Worm (Caenorhabditis elegans): Measurements from ENCODE around the gene F47E1.20.

F47E1.20 gene

ce11 chrX:9091380-9091779 is 42.6 kb downstream of the F47E1.20 start (continued):
- TF ChIP-seq ztf-7 (tag; optimal IDR thresholded peaks at IDR 0.05): peak; percentile 60
- TF ChIP-seq daf-16 (GFP tag; optimal IDR thresholded peaks at IDR 0.05): peak; percentile 20 to 79
- peak; percentile 70 for TF ChIP-seq daf-16 (tag; optimal IDR thresholded peaks at IDR 0.05)
- peak; percentile 53 for TF ChIP-seq spr-1 (tag; optimal IDR thresholded peaks at IDR 0.05)
- TF ChIP-seq mdt-29 (GFP tag; IDR thresholded peaks at IDR 0.05): 0 out of 2 replicates have a peak, but pooled peaks have one; percentile 55
- no peak for TF ChIP-seq tag-97 (GFP tag; IDR thresholded peaks at IDR 0.05)
- TF ChIP-seq nhr-48 (tag; optimal IDR thresholded peaks at IDR 0.05): peak; percentile 66
- TF ChIP-seq Y75B8A.6 (GFP tag; IDR thresholded peaks at IDR 0.05): 0 out of 2 replicates have a peak, but pooled peaks have one; percentile 39
- TF ChIP-seq cey-2 (tag; optimal IDR thresholded peaks at IDR 0.05; ENCODE audit: borderline replicate concordance, insufficient read depth): no peak
- TF ChIP-seq dmd-6 (GFP tag; IDR thresholded peaks at IDR 0.05): peak; percentile 35
- TF ChIP-seq egl-43 (GFP tag; IDR thresholded peaks at IDR 0.05): peak; percentile 97
- TF ChIP-seq zfp-3 (GFP tag; conservative IDR thresholded peaks at IDR 0.05): peak; percentile 79
- TF ChIP-seq hmg-1.1 (GFP tag; IDR thresholded peaks at IDR 0.05): peak; percentile 91
- TF ChIP-seq daf-8 (GFP tag; IDR thresholded peaks at IDR 0.05): no peak
- TF ChIP-seq pha-4 (GFP tag; IDR thresholded peaks at IDR 0.05): peak; percentile 93
- TF ChIP-seq pha-4 (tag; optimal IDR thresholded peaks at IDR 0.05): no peak
- peak; percentile 72 for TF ChIP-seq vab-7 (GFP tag; IDR thresholded peaks at IDR 0.05)
- TF ChIP-seq mxl-2 (GFP tag; conservative IDR thresholded peaks at IDR 0.05): no peak
- TF ChIP-seq ceh-32 (tag; optimal IDR thresholded peaks at IDR 0.05; ENCODE audit: poor library complexity): no peak
- 0 out of 2 replicates have a peak, but pooled peaks have one; percentile 56 for TF ChIP-seq nhr-41 (GFP tag; IDR thresholded peaks at IDR 0.05)
- TF ChIP-seq lir-3 (tag; optimal IDR thresholded peaks at IDR 0.05): peak; percentile 63
- TF ChIP-seq madf-9 (GFP tag; conservative IDR thresholded peaks at IDR 0.05): peak; percentile 84
- peak; percentile 17 for TF ChIP-seq nhr-28 (tag; optimal IDR thresholded peaks at IDR 0.05)
- peak; percentile 89; the same call in 1 of the 2 replicates for TF ChIP-seq dmd-8 (GFP tag; IDR thresholded peaks at IDR 0.05)
- no peak for TF ChIP-seq zag-1 (tag; optimal IDR thresholded peaks at IDR 0.05)
- no peak for TF ChIP-seq pqm-1 (tag; optimal IDR thresholded peaks at IDR 0.05)
- TF ChIP-seq daf-12 (tag; optimal IDR thresholded peaks at IDR 0.05): no peak
- TF ChIP-seq mdl-1 (tag; optimal IDR thresholded peaks at IDR 0.05): peak in 1 of 2 experiments; percentile 0
- peak; percentile 91 for TF ChIP-seq snpc-1.2 (GFP tag; IDR thresholded peaks at IDR 0.05)
- peak; percentile 51; the same call in 1 of the 2 replicates for TF ChIP-seq lin-1 (GFP tag; IDR thresholded peaks at IDR 0.05)
- no peak for TF ChIP-seq egl-27 (tag; optimal IDR thresholded peaks at IDR 0.05)
- no peak for TF ChIP-seq unc-39 (tag; optimal IDR thresholded peaks at IDR 0.05)
- TF ChIP-seq tra-1 (GFP tag; IDR thresholded peaks at IDR 0.05): peak; percentile 69
- no peak for TF ChIP-seq nhr-111 (GFP tag; optimal IDR thresholded peaks at IDR 0.05)
- peak; percentile 50 for TF ChIP-seq T20F7.1 (GFP tag; optimal IDR thresholded peaks at IDR 0.05)
- peak; percentile 4 for TF ChIP-seq mxl-3 (GFP tag; optimal IDR thresholded peaks at IDR 0.05)
- peak; percentile 69 for TF ChIP-seq rbr-2 (tag; optimal IDR thresholded peaks at IDR 0.05)
- peak; percentile 70 for TF ChIP-seq gei-8 (GFP tag; optimal IDR thresholded peaks at IDR 0.05)
- peak; percentile 61 for TF ChIP-seq ZK337.2 (GFP tag; IDR thresholded peaks at IDR 0.05)
- TF ChIP-seq fkh-10 (GFP tag; optimal IDR thresholded peaks at IDR 0.05): no peak
- TF ChIP-seq lsy-2 (tag; optimal IDR thresholded peaks at IDR 0.05): peak in 1 of 2 experiments; percentile 56
- TF ChIP-seq ZK546.5 (tag; optimal IDR thresholded peaks at IDR 0.05): no peak
- TF ChIP-seq mes-2 (tag; optimal IDR thresholded peaks at IDR 0.05; ENCODE audit: poor library complexity, severe bottlenecking): peak; percentile 81
- TF ChIP-seq mep-1 (tag; optimal IDR thresholded peaks at IDR 0.05): peak; percentile 66
- TF ChIP-seq Y48G9A.11 (GFP tag; IDR thresholded peaks at IDR 0.05): peak; percentile 33; the same call in 1 of the 2 replicates
- peak; percentile 47 for TF ChIP-seq nhr-77 (tag; optimal IDR thresholded peaks at IDR 0.05)
- no peak for TF ChIP-seq unc-130 (GFP tag; optimal IDR thresholded peaks at IDR 0.05)
- peak; percentile 45 for TF ChIP-seq spr-3 (GFP tag; optimal IDR thresholded peaks at IDR 0.05)
- TF ChIP-seq F49E8.2 (tag; optimal IDR thresholded peaks at IDR 0.05; ENCODE audit: borderline replicate concordance): no peak
- peak; percentile 47 for TF ChIP-seq hlh-30 (tag; optimal IDR thresholded peaks at IDR 0.05; ENCODE audit: insufficient read depth)
- TF ChIP-seq fos-1 (tag; optimal IDR thresholded peaks at IDR 0.05): no peak
